Worm (Caenorhabditis elegans) whole organism, L4 larva: ENCODE results near the gene F45H10.2.

Source experiments
- F10B5.3 ChIP-seq: sonication (generic microtip); optimal IDR thresholded peaks from 2 replicates; lab custom pipeline; 2016; ENCODE audit warnings: mild to moderate bottlenecking, missing genetic modification characterization, missing compliant biosample characterization
- F26F4.8 ChIP-seq: fragments of 200-800 bp; sonication (Bioruptor generic); conservative IDR thresholded peaks from 2 replicates; pipeline ENCODE4 v1.3.6; 2022; ENCODE audit warnings: missing genetic modification characterization, missing compliant biosample characterization
- F49E8.2 ChIP-seq: sonication (generic microtip); optimal IDR thresholded peaks from 2 replicates; lab custom pipeline; 2016; ENCODE audit warnings: missing compliant biosample characterization, mild to moderate bottlenecking, missing genetic modification characterization, borderline replicate concordance
- R02D3.7 ChIP-seq: fragments of 150-350 bp; sonication (generic microtip); optimal IDR thresholded peaks from 3 replicates; lab custom pipeline; 2014; ENCODE audit warnings: missing biosample characterization, missing genetic modification characterization
- Y48G9A.11 ChIP-seq: fragments of 200-800 bp; sonication (Bioruptor generic); IDR thresholded peaks from 2 replicates; pipeline ENCODE4 v1.3.6; 2022; ENCODE audit warnings: missing genetic modification reagents, missing genetic modification characterization, missing compliant biosample characterization
- Y5F2A.4 ChIP-seq: fragments of 200-800 bp; sonication (Bioruptor generic); optimal IDR thresholded peaks from 2 replicates; lab custom pipeline; 2018; ENCODE audit warnings: mild to moderate bottlenecking, missing genetic modification characterization, missing compliant biosample characterization
- ZK337.2 ChIP-seq: fragments of 200-800 bp; sonication (Bioruptor generic); IDR thresholded peaks from 2 replicates; pipeline ENCODE4 v1.3.6; 2022; ENCODE audit warnings: missing genetic modification reagents, missing genetic modification characterization, missing compliant biosample characterization
- ZK546.5 ChIP-seq, 2 experiments: sonication (generic microtip); optimal IDR thresholded peaks; 2 replicates each; lab custom pipeline; 2017; ENCODE audit warnings: missing biosample characterization in 2 of 2, missing genetic modification characterization in 2 of 2
- aha-1 ChIP-seq: fragments of 150-350 bp; peaks from one replicate; lab custom pipeline; 2014; ENCODE audit warnings: missing biosample characterization, missing genetic modification characterization
- aly-2 ChIP-seq: sonication (generic microtip); optimal IDR thresholded peaks from 2 replicates; lab custom pipeline; 2018; ENCODE audit warnings: missing biosample characterization, missing genetic modification characterization
- attf-4 ChIP-seq: sonication (generic microtip); optimal IDR thresholded peaks from 3 replicates; lab custom pipeline; 2017; ENCODE audit warnings: missing biosample characterization, missing genetic modification characterization
- ceh-20 ChIP-seq: fragments of 200-800 bp; sonication (Bioruptor generic); IDR thresholded peaks from 2 replicates; pipeline ENCODE4 v1.3.6; 2022; ENCODE audit warnings: missing genetic modification reagents, missing genetic modification characterization, missing compliant biosample characterization
- ceh-28 ChIP-seq: fragments of 150-350 bp; optimal IDR thresholded peaks from 2 replicates; lab custom pipeline; 2014; ENCODE audit warnings: missing biosample characterization, missing genetic modification reagents, missing genetic modification characterization
- ceh-32 ChIP-seq: sonication (generic microtip); optimal IDR thresholded peaks from 2 replicates; lab custom pipeline; 2016; ENCODE audit warnings: mild to moderate bottlenecking, missing genetic modification characterization, missing compliant biosample characterization; ENCODE audit not compliant: poor library complexity
- ceh-62 ChIP-seq: sonication (generic microtip); optimal IDR thresholded peaks from 2 replicates; lab custom pipeline; 2017; ENCODE audit warnings: missing biosample characterization, missing genetic modification characterization
- ceh-82 ChIP-seq: sonication (generic microtip); optimal IDR thresholded peaks from 2 replicates; lab custom pipeline; 2017; ENCODE audit warnings: missing biosample characterization, missing genetic modification characterization
- daf-16 ChIP-seq, 3 experiments: sonication (generic microtip); optimal IDR thresholded peaks; 2 replicates each; lab custom pipeline; 2016 to 2017; ENCODE audit warnings: missing genetic modification characterization in 3 of 3, missing genetic modification reagents in 3 of 3, mild to moderate bottlenecking in 2 of 3, missing compliant biosample characterization in 2 of 3, missing biosample characterization in 1 of 3, moderate library complexity in 1 of 3
- dmd-6 ChIP-seq: fragments of 200-800 bp; sonication (Bioruptor generic); IDR thresholded peaks from 2 replicates; pipeline ENCODE4 v1.3.6; 2022; ENCODE audit warnings: missing genetic modification reagents, missing genetic modification characterization, missing compliant biosample characterization
- dmd-8 ChIP-seq: fragments of 200-800 bp; sonication (Bioruptor generic); IDR thresholded peaks from 2 replicates; pipeline ENCODE4 v1.3.6; 2022; ENCODE audit warnings: missing genetic modification characterization, missing compliant biosample characterization
- duxl-1 ChIP-seq: sonication (generic microtip); optimal IDR thresholded peaks from 2 replicates; lab custom pipeline; 2016; ENCODE audit warnings: mild to moderate bottlenecking, missing genetic modification characterization, moderate library complexity, missing compliant biosample characterization; ENCODE audit not compliant: poor library complexity
- dve-1 ChIP-seq: sonication (generic microtip); optimal IDR thresholded peaks from 2 replicates; lab custom pipeline; 2017; ENCODE audit warnings: antibody characterized with exemption, mild to moderate bottlenecking, missing genetic modification characterization, missing compliant biosample characterization; ENCODE audit not compliant: insufficient read depth
- fos-1 ChIP-seq: fragments of 150-350 bp; optimal IDR thresholded peaks from 2 replicates; lab custom pipeline; 2014; ENCODE audit warnings: missing biosample characterization, missing genetic modification characterization
- hif-1 ChIP-seq, 2 experiments: sonication (generic microtip); optimal IDR thresholded peaks; 2 replicates each; lab custom pipeline; 2016 to 2017; ENCODE audit warnings: missing compliant biosample characterization in 2 of 2, missing genetic modification characterization in 2 of 2, missing genetic modification reagents in 2 of 2, missing genotype in 2 of 2, mild to moderate bottlenecking in 1 of 2
- hlh-11 ChIP-seq: fragments of 200-800 bp; sonication (Bioruptor generic); optimal IDR thresholded peaks from 2 replicates; lab custom pipeline; 2018; ENCODE audit warnings: mild to moderate bottlenecking, missing genetic modification characterization, missing compliant biosample characterization
- lin-1 ChIP-seq: fragments of 200-800 bp; sonication (Bioruptor generic); IDR thresholded peaks from 2 replicates; pipeline ENCODE4 v1.3.6; 2022; ENCODE audit warnings: missing genetic modification reagents, missing genetic modification characterization, missing compliant biosample characterization
- lin-13 ChIP-seq: fragments of 150-350 bp; optimal IDR thresholded peaks from 2 replicates; lab custom pipeline; 2014; ENCODE audit warnings: missing biosample characterization, missing genetic modification reagents, missing genetic modification characterization
- lin-15B ChIP-seq: fragments of 150-350 bp; sonication (generic microtip); optimal IDR thresholded peaks from 3 replicates; lab custom pipeline; 2014; ENCODE audit warnings: missing biosample characterization, missing genetic modification characterization
- lin-38 ChIP-seq: fragments of 200-800 bp; sonication (Bioruptor generic); IDR thresholded peaks from 2 replicates; pipeline ENCODE4 v1.3.6; 2022; ENCODE audit warnings: missing genetic modification reagents, missing genetic modification characterization, missing compliant biosample characterization
- lin-39 ChIP-seq: fragments of 150-350 bp; optimal IDR thresholded peaks from 2 replicates; lab custom pipeline; 2014; ENCODE audit warnings: missing biosample characterization, missing genetic modification reagents, missing genetic modification characterization
- lir-3 ChIP-seq: sonication (generic microtip); optimal IDR thresholded peaks from 2 replicates; lab custom pipeline; 2016; ENCODE audit warnings: mild to moderate bottlenecking, missing genetic modification characterization, missing compliant biosample characterization
- lsy-2 ChIP-seq, 2 experiments: fragments of 150-350 bp in 1 of 2; sonication (generic microtip) in 1 of 2; optimal IDR thresholded peaks; 2 replicates each; lab custom pipeline; 2014 to 2017; ENCODE audit warnings: missing biosample characterization in 2 of 2, missing genetic modification characterization in 2 of 2
- mdl-1 ChIP-seq, 2 experiments: fragments of 150-350 bp in 1 of 2; sonication (generic microtip) in 1 of 2; optimal IDR thresholded peaks; 2 replicates each; lab custom pipeline; 2014 to 2017; ENCODE audit warnings: missing biosample characterization in 2 of 2, missing genetic modification characterization in 2 of 2
- mep-1 ChIP-seq: fragments of 150-350 bp; sonication (generic microtip); optimal IDR thresholded peaks from 3 replicates; lab custom pipeline; 2014; ENCODE audit warnings: missing biosample characterization, missing genetic modification characterization
- mxl-2 ChIP-seq: fragments of 200-800 bp; sonication (Bioruptor generic); conservative IDR thresholded peaks from 2 replicates; pipeline ENCODE4 v1.3.6; 2022; ENCODE audit warnings: missing genetic modification reagents, missing genetic modification characterization, missing compliant biosample characterization
- nhr-11 ChIP-seq: fragments of 150-350 bp; optimal IDR thresholded peaks from 2 replicates; lab custom pipeline; 2014; ENCODE audit warnings: missing biosample characterization, missing genetic modification characterization
- nhr-237 ChIP-seq: sonication (generic microtip); optimal IDR thresholded peaks from 2 replicates; lab custom pipeline; 2017; ENCODE audit warnings: missing biosample characterization, missing genetic modification characterization
- nhr-48 ChIP-seq: sonication (generic microtip); optimal IDR thresholded peaks from 2 replicates; lab custom pipeline; 2016; ENCODE audit warnings: mild to moderate bottlenecking, missing genetic modification characterization, missing compliant biosample characterization
- nhr-6 ChIP-seq: fragments of 150-350 bp; optimal IDR thresholded peaks from 2 replicates; lab custom pipeline; 2014; ENCODE audit warnings: missing biosample characterization, missing genetic modification characterization
- nhr-76 ChIP-seq: fragments of 150-350 bp; optimal IDR thresholded peaks from 2 replicates; lab custom pipeline; 2014; ENCODE audit warnings: missing biosample characterization, missing genetic modification characterization
- nhr-77 ChIP-seq: fragments of 150-350 bp; optimal IDR thresholded peaks from 2 replicates; lab custom pipeline; 2014; ENCODE audit warnings: missing biosample characterization, missing genetic modification characterization
- pha-4 ChIP-seq, 2 experiments: fragments of 150-350 bp in 1 of 2; fragments of 200-800 bp in 1 of 2; sonication (Bioruptor generic) in 1 of 2; IDR thresholded peaks in 1 of 2; optimal IDR thresholded peaks in 1 of 2; 2 replicates each; pipeline versions ENCODE4 v1.3.6 to Lab custom; 2014 to 2022; ENCODE audit warnings: missing genetic modification characterization in 2 of 2, missing genetic modification reagents in 2 of 2, missing biosample characterization in 1 of 2, missing compliant biosample characterization in 1 of 2
- php-3 ChIP-seq: fragments of 200-800 bp; sonication (Bioruptor generic); IDR thresholded peaks from 2 replicates; pipeline ENCODE4 v1.3.6; 2022; ENCODE audit warnings: missing genetic modification reagents, missing genetic modification characterization, missing compliant biosample characterization
- rbr-2 ChIP-seq: sonication (generic microtip); optimal IDR thresholded peaks from 2 replicates; lab custom pipeline; 2016; ENCODE audit warnings: missing genotype, missing genetic modification characterization, missing compliant biosample characterization
- saeg-2 ChIP-seq: fragments of 200-800 bp; sonication (Bioruptor generic); IDR thresholded peaks from 2 replicates; pipeline ENCODE4 v1.3.6; 2022; ENCODE audit warnings: missing genetic modification reagents, missing genetic modification characterization, missing compliant biosample characterization
- set-16 ChIP-seq: fragments of 200-800 bp; sonication (Bioruptor generic); IDR thresholded peaks from 2 replicates; pipeline ENCODE4 v1.3.6; 2022; ENCODE audit warnings: missing genetic modification reagents, missing genetic modification characterization, missing compliant biosample characterization
- skn-1 ChIP-seq: fragments of 150-350 bp; optimal IDR thresholded peaks from 2 replicates; lab custom pipeline; 2014; ENCODE audit warnings: missing biosample characterization, missing genetic modification characterization
- unc-39 ChIP-seq: sonication (generic microtip); optimal IDR thresholded peaks from 2 replicates; lab custom pipeline; 2017; ENCODE audit warnings: missing biosample characterization, missing genetic modification characterization
- unc-62 ChIP-seq, 3 experiments: fragments of 150-350 bp in 1 of 3; sonication (generic microtip); optimal IDR thresholded peaks in 2 of 3; peaks in 1 of 3; 1 replicate in 1 of 3; 2 replicates in 2 of 3; lab custom pipeline; 2014 to 2017; ENCODE audit warnings: missing biosample characterization in 3 of 3, missing genetic modification characterization in 3 of 3, missing genetic modification reagents in 3 of 3, missing genotype in 1 of 3
- vab-7 ChIP-seq: fragments of 200-800 bp; sonication (Bioruptor generic); IDR thresholded peaks from 2 replicates; pipeline ENCODE4 v1.3.6; 2022; ENCODE audit warnings: missing genetic modification reagents, missing genetic modification characterization, missing compliant biosample characterization
- zfp-2 ChIP-seq: sonication (generic microtip); optimal IDR thresholded peaks from 2 replicates; lab custom pipeline; 2016; ENCODE audit warnings: mild to moderate bottlenecking, missing genetic modification characterization, missing compliant biosample characterization

F45H10.2 gene

ce11 chrII:13447668-13448067 lies 45.2 kb downstream of the F45H10.2 start (continued):
- TF ChIP-seq F26F4.8 (GFP tag; lab: Robert Waterston, UW) (no peak), lsy-2 (tag; optimal IDR thresholded peaks at IDR 0.05; lab: Kevin White, UChicago) (peak; percentile 55 to 92), R02D3.7 (tag; lab: Kevin White, UChicago) (no peak), pha-4 (GFP tag; IDR thresholded peaks at IDR 0.05; lab: Robert Waterston, UW) (peak; percentile 18; the same call in 1 of the 2 replicates), pha-4 (tag; optimal IDR thresholded peaks at IDR 0.05; lab: Kevin White, UChicago) (peak; percentile 89), ZK546.5 (tag; optimal IDR thresholded peaks at IDR 0.05; lab: Kevin White, UChicago) (no peak), Y5F2A.4 (no peak), mdl-1 (tag; optimal IDR thresholded peaks at IDR 0.05; lab: Kevin White, UChicago) (peak in 1 of 2 experiments; percentile 76), attf-4 (no peak), mep-1 (tag; lab: Kevin White, UChicago) (peak; percentile 88), nhr-48 (tag; lab: Kevin White, UChicago) (no peak), vab-7 (GFP tag; lab: Robert Waterston, UW) (0 out of 2 replicates have a peak, but pooled peaks have one; percentile 19), dmd-8 (GFP tag; lab: Robert Waterston, UW) (no peak), dmd-6 (peak; percentile 78), ceh-32 (no peak), fos-1 (tag; lab: Kevin White, UChicago) (no peak), lin-13 (GFP tag; lab: Kevin White, UChicago) (peak; percentile 79), ZK337.2 (no peak), hif-1 (tag; optimal IDR thresholded peaks at IDR 0.05; lab: Kevin White, UChicago) (peak in 1 of 2 experiments; percentile 70), ceh-82 (no peak), nhr-76 (tag; lab: Kevin White, UChicago) (no peak), lin-38 (peak; percentile 94), nhr-11 (peak; percentile 85), rbr-2 (tag; lab: Kevin White, UChicago) (peak; percentile 59), ceh-28 (tag; lab: Kevin White, UChicago) (no peak), dve-1 (peak; percentile 89), ceh-20 (GFP tag; lab: Robert Waterston, UW) (peak; percentile 62), mxl-2 (GFP tag; lab: Robert Waterston, UW) (no peak), hlh-11 (tag; lab: Kevin White, UChicago) (peak; percentile 99), F10B5.3 (tag; lab: Kevin White, UChicago) (no peak), F49E8.2 (tag; lab: Kevin White, UChicago) (no peak), php-3 (GFP tag; lab: Robert Waterston, UW) (no peak), unc-39 (no peak), duxl-1 (no peak), ceh-62 (tag; lab: Kevin White, UChicago) (no peak), lin-1 (GFP tag; lab: Robert Waterston, UW) (0 out of 2 replicates have a peak, but pooled peaks have one; percentile 45), aha-1 (peak; percentile 98), Y48G9A.11 (GFP tag; lab: Robert Waterston, UW) (no peak), nhr-237 (tag; lab: Kevin White, UChicago) (no peak), unc-62 (GFP tag; optimal IDR thresholded peaks at IDR 0.05 in 1 of 2; lab: Kevin White, UChicago) (no peak), unc-62 (tag; optimal IDR thresholded peaks at IDR 0.05; lab: Kevin White, UChicago) (no peak), daf-16 (GFP tag; optimal IDR thresholded peaks at IDR 0.05; lab: Kevin White, UChicago) (peak in 1 of 2 experiments; percentile 15), daf-16 (tag; optimal IDR thresholded peaks at IDR 0.05; lab: Kevin White, UChicago) (peak; percentile 90), nhr-6 (tag; lab: Kevin White, UChicago) (peak; percentile 74), lin-15B (tag; lab: Kevin White, UChicago) (peak; percentile 47), nhr-77 (tag; lab: Kevin White, UChicago) (peak; percentile 89), set-16 (GFP tag; lab: Robert Waterston, UW) (no peak), aly-2 (tag; lab: Kevin White, UChicago) (no peak), lir-3 (tag; lab: Kevin White, UChicago) (no peak), zfp-2 (tag; lab: Kevin White, UChicago) (no peak), saeg-2 (GFP tag; lab: Robert Waterston, UW) (no peak), skn-1 (tag; lab: Kevin White, UChicago) (no peak), lin-39 (tag; lab: Kevin White, UChicago) (no peak)
